Worm (Caenorhabditis elegans): ENCODE data around the gene C40A11.6.

ce11 chrII:2114488-2114887 is 31.0 kb downstream of the C40A11.6 start:
- no peak for TF ChIP-seq tra-4 (tag; optimal IDR thresholded peaks at IDR 0.05)
- TF ChIP-seq ama-1 (optimal IDR thresholded peaks at IDR 0.05), result no peak
